Fruit fly (Drosophila melanogaster) ovary, adult (tissue): Measurements from ENCODE around the gene dan.

Experiments used
- CG17801 ChIP-seq: fragments of 200-800 bp; optimal IDR thresholded peaks from 2 replicates; lab custom pipeline; 2019; ENCODE audit warnings: missing biosample characterization, mild to moderate bottlenecking, missing genetic modification characterization, moderate library complexity; ENCODE audit not compliant: partially characterized antibody

dan gene

dm6 chr3R:25225483-25225882 is 41.3 kb downstream of the dan start:
- TF ChIP-seq CG17801 (GFP tag; lab: Kevin White, UChicago) = no peak

dm6 chr3R:25232271-25232989 is 48.2 kb downstream of the dan start, which contains the start of gene Cad96Cb:
TSS of gene Cad96Cb (minus strand) at chr3R:25232321.
- peak; percentile 6 for TF ChIP-seq CG17801 (GFP tag; lab: Kevin White, UChicago)

DNA sequence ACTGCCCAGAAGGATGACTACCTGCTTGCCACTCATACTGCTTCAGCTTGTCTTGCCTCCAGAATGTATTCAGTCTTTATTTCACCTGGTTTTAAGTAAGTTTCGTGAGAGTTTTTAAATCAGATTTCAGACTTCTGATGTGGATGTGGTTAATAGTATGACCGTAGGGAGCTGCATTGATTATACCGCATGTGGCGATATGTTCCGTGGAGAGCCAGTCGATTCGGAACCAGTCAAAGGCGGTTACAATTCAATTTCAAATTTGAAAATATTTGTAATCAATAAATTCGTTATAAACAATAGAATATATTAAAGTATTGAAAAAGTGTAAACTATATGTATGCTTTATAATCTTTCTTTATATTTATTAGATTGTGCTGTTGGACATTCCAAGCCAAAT is 51.2 kb downstream of the dan start, which contains the start of gene Sil1:
TSS of gene Sil1 (minus strand) at position 168 of the 400 bp plus-strand sequence.
- peak; percentile 29 for TF ChIP-seq CG17801 (GFP tag; lab: Kevin White, UChicago)

DNA sequence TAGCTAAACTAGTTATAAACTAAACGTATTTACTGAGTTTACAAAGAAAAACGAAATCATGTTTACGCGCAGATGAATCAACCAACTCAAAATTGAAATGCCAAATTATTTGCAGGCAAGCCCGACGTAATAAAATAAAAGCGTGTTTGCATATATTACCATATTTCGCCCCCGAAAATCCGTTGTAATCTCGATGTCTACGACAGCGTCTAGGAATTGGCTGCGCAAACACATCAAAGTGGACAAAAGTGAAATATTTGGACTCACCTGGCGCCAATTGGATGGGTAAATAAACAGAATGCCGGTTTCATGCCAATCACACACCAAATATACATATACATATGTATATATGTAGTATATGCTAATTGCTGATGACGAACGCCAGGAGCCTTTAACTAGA is 51.9 kb downstream of the dan start:
- TF ChIP-seq CG17801 (GFP tag; lab: Kevin White, UChicago) = no peak

DNA sequence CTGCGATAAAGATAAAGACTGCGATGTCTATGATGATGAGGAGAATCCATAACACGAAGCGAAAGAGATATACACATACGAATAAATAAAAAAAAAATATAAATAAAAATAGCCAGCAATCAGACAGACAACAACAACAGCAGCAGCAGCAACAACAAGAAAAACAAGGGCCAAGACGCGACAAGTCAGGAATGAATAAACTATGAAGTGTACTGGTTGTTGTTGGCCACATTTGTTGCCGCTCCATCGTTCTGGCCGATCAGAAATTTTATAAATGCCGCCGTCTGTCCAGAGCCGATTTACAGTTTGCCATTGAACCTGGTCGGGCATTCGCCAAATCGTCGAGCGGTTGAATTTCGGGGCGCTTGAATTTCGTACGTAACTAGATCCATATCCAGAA is 53.1 kb downstream of the dan start, which contains the start of gene Jhbp7:
TSS of gene Jhbp7 (plus strand) at position 301 of the 400 bp plus-strand sequence.
- no peak for TF ChIP-seq CG17801 (GFP tag; lab: Kevin White, UChicago)

DNA sequence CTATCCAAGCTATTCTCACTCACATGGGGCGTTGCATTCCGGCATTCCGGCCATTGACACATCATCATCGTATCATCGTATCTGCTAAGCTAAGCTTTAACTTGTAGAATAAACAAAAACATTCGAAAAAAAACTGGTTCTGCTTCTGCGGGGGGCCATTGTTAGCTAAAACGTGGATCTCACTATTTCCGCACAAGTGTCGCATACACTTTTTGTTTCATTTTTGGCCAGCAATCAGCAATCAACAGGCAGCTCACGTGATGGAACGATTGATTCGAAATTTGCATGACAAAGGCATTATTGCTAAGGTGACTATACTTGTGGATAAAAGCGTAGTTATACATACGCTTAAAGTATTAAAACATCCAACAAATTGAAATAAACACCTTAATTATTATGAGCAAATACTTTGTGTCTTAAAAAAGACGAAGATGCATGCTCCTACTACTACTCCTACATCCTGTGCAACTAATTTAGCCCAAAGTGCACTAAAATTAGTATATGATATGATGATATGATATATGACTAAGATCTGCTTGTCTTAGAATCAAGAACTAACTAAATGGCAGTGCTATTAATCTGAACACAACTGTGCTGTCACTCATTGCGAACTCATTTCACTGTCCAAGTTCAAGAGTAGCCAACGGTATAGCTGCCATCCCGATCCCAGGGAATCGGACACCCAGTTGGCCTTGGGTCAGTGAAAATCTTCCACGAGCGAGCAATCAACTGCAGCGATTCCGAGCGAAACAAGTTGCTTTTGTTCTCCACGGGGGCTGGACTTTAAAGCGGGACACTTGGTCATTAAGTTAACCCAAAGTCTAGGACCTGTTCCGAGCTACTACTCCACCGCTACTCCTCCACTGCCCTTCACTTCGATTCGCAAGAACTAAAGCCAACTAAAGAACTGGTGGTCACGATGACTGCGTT is 54.9 kb downstream of the dan start:
- TF ChIP-seq CG17801 (GFP tag; lab: Kevin White, UChicago) = no peak

- no peak for TF ChIP-seq CG17801 (GFP tag; lab: Kevin White, UChicago)
Measured at dm6 chr3R:25239880-25240279, 55.7 kb downstream of the dan start, which contains the start of gene to. TSS of gene to (plus strand) at chr3R:25240180.

DNA sequence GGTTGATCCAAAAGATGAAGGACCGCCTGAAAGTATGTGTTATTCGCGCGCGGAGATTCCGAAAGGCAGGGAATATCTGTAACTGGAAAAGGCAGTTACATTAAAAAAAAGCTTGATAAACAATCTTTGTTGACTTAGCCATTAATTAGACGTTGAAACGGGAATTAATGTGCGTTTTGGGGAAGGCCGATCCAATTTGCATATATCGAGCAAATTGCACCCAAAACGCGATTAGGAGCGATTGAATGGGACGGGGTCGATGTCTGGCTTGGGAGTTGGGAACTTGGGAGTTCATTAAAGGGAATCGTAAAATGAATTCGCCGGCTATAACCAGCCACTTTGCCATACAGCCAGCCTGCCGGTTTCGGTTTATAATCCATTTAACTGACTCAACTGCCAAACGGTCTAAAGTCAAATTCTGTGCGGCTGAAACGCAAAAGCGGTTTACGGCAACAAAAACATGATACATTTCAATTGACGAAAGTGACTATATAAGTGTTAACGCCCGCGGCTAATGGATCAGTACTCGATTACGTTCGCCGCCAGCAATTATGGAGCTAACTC is 57.4 kb downstream of the dan start, which contains the start of gene CG11854:
TSS of gene CG11854 (plus strand) at position 514 of the 564 bp plus-strand sequence.
- TF ChIP-seq CG17801 (GFP tag; lab: Kevin White, UChicago) = no peak
